Worm (Caenorhabditis elegans): ENCODE data around the gene tmem-258.
"Not testable (repeated sequence)": the region's sequence is repeated elsewhere in the genome, so short reads cannot be mapped to it uniquely, and the experiment has no call there.

The tmem-258 gene

ce11 chrV:7062790-7063189 lies at the start of gene tmem-258:
Gene tmem-258 (plus strand): TSS chrV:7063174.
- TF ChIP-seq unc-62 (GFP tag; optimal IDR thresholded peaks at IDR 0.05) = not testable (repeated sequence)

ce11 chrV:7015872-7016271 lies 47.1 kb upstream of the tmem-258 start, which contains the start of gene C33G8.13:
Gene C33G8.13 (minus strand): TSS chrV:7015972.
- TF ChIP-seq unc-62 (GFP tag; optimal IDR thresholded peaks at IDR 0.05) = no peak

- no peak for TF ChIP-seq unc-62 (GFP tag; optimal IDR thresholded peaks at IDR 0.05)
Observed at ce11 chrV:7017059-7017458, 45.9 kb upstream of the tmem-258 start, which contains the start of gene srsx-32. Gene srsx-32 (plus strand): TSS chrV:7017359.

ce11 chrV:7021772-7022171 lies 41.2 kb upstream of the tmem-258 start, which contains the start of gene F20A1.4:
Gene F20A1.4 (minus strand): TSS chrV:7021872.
- TF ChIP-seq unc-62 (GFP tag; optimal IDR thresholded peaks at IDR 0.05) = no peak

- TF ChIP-seq unc-62 (GFP tag; optimal IDR thresholded peaks at IDR 0.05) = no peak
Observed at ce11 chrV:7022981-7023380, 40.0 kb upstream of the tmem-258 start.

- TF ChIP-seq unc-62 (GFP tag; optimal IDR thresholded peaks at IDR 0.05) = no peak
Observed at ce11 chrV:7027055-7027454, 35.9 kb upstream of the tmem-258 start, which contains the start of gene F20A1.6. Gene F20A1.6 (minus strand): TSS chrV:7027155.

ce11 chrV:7036475-7036874 lies 26.5 kb upstream of the tmem-258 start, which contains the start of gene twk-11:
Gene twk-11 (minus strand): TSS chrV:7036575.
- TF ChIP-seq unc-62 (GFP tag; optimal IDR thresholded peaks at IDR 0.05) = no peak

- no peak for TF ChIP-seq unc-62 (GFP tag; optimal IDR thresholded peaks at IDR 0.05)
Observed at ce11 chrV:7046005-7046404, 17.0 kb upstream of the tmem-258 start, which contains the start of gene F20A1.2. Gene F20A1.2 (plus strand): TSS chrV:7046305.

ce11 chrV:7047512-7047911 lies 15.5 kb upstream of the tmem-258 start, which contains the start of gene F20A1.8:
Gene F20A1.8 (minus strand): TSS chrV:7047612.
- no peak for TF ChIP-seq unc-62 (GFP tag; optimal IDR thresholded peaks at IDR 0.05)

- TF ChIP-seq unc-62 (GFP tag; optimal IDR thresholded peaks at IDR 0.05) = no peak
Observed at ce11 chrV:7050153-7050552, 12.8 kb upstream of the tmem-258 start.

- TF ChIP-seq unc-62 (GFP tag; optimal IDR thresholded peaks at IDR 0.05) = no peak
Observed at ce11 chrV:7051133-7051765, 11.7 kb upstream of the tmem-258 start, which contains the start of the genes tofu-2 and spig-1. Gene tofu-2 (minus strand): TSS chrV:7051248. Gene spig-1 (plus strand): TSS chrV:7051715.

- no peak for TF ChIP-seq unc-62 (GFP tag; optimal IDR thresholded peaks at IDR 0.05)
Observed at ce11 chrV:7053100-7053499, 9.9 kb upstream of the tmem-258 start, which contains the start of gene txt-17. Gene txt-17 (minus strand): TSS chrV:7053200.

ce11 chrV:7054598-7054997 lies 8.4 kb upstream of the tmem-258 start, which contains the start of gene spig-8:
Gene spig-8 (plus strand): TSS chrV:7054898.
- TF ChIP-seq unc-62 (GFP tag; optimal IDR thresholded peaks at IDR 0.05) = no peak

- TF ChIP-seq unc-62 (GFP tag; optimal IDR thresholded peaks at IDR 0.05) = not testable (repeated sequence)
Observed at ce11 chrV:7057795-7058194, 5.2 kb upstream of the tmem-258 start, which contains the start of gene Y57E12AL.2. Gene Y57E12AL.2 (plus strand): TSS chrV:7058095.

- no peak for TF ChIP-seq unc-62 (GFP tag; optimal IDR thresholded peaks at IDR 0.05)
Observed at ce11 chrV:7059350-7059749, 3.6 kb upstream of the tmem-258 start, which contains the start of gene mdt-6. Gene mdt-6 (minus strand): TSS chrV:7059624.

- TF ChIP-seq unc-62 (GFP tag; optimal IDR thresholded peaks at IDR 0.05) = no peak
Observed at ce11 chrV:7060396-7060795, 2.6 kb upstream of the tmem-258 start, which contains the start of the genes Y57E12AL.6 and Y57E12AL.1. Gene Y57E12AL.6 (minus strand): TSS chrV:7060470. Gene Y57E12AL.1 (plus strand): TSS chrV:7060530.

- no peak for TF ChIP-seq unc-62 (GFP tag; optimal IDR thresholded peaks at IDR 0.05)
Observed at ce11 chrV:7065226-7065625, 2.3 kb downstream of the tmem-258 start, which contains the start of gene Y57E12AR.1. Gene Y57E12AR.1 (minus strand): TSS chrV:7065326.
